Worm (Caenorhabditis elegans): ENCODE data around the gene str-145.

DNA sequence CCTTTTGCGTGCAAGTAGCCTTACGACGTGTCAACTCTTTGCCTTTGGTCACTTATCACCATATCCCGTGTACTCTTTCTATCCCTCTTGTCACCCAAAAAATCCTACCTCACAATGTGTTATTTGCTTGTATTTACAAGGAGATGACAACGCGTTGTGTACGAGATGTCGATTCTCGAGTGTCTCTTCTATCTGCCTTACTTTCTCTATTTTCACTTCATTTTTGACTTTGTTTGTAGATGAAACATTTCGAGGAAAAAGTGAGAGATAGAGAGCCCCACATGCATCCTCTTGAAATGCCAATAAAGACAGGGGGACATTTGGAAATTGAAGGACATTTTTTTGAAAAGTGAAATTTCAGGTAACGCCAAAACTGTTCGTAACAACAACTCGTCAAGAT lies 12.7 kb upstream of the str-145 start:
- TF ChIP-seq snpc-4 (tag; optimal IDR thresholded peaks at IDR 0.05) = no peak
- TF ChIP-seq nhr-237 (tag; optimal IDR thresholded peaks at IDR 0.05) = peak; percentile 4
- no peak for TF ChIP-seq nhr-28 (tag; optimal IDR thresholded peaks at IDR 0.05)
- TF ChIP-seq ztf-11 (tag; optimal IDR thresholded peaks at IDR 0.05) = no peak
- no peak for TF ChIP-seq nhr-12 (tag; optimal IDR thresholded peaks at IDR 0.05)
- TF ChIP-seq mab-5 (tag; optimal IDR thresholded peaks at IDR 0.05) = no peak
- TF ChIP-seq pha-4 (tag; optimal IDR thresholded peaks at IDR 0.05) = no peak
- TF ChIP-seq unc-62 (GFP tag; optimal IDR thresholded peaks at IDR 0.05) = no peak
- TF ChIP-seq nhr-76 (tag; optimal IDR thresholded peaks at IDR 0.05) = no peak
- TF ChIP-seq bed-3 (GFP tag; optimal IDR thresholded peaks at IDR 0.05) = no peak
- no peak for TF ChIP-seq ham-2 (GFP tag; optimal IDR thresholded peaks at IDR 0.05)

All from whole organism, mixed stage, embryonic.